Fruit fly (Drosophila melanogaster) whole organism, embryonic: ENCODE measurements around the gene CG33298.

Experiments
- Aef1 ChIP-seq: fragments of 200-800 bp; sonication (Bioruptor generic); IDR thresholded peaks from 3 replicates; pipeline ENCODE4 v1.3.6; 2022; ENCODE audit warnings: missing biosample characterization, missing genetic modification characterization
- CG1024 ChIP-seq: fragments of 200-800 bp; sonication (Bioruptor generic); IDR thresholded peaks from 2 replicates; pipeline ENCODE4 v1.3.6; 2022; ENCODE audit warnings: missing biosample characterization, missing genetic modification characterization
- CG10431 ChIP-seq: fragments of 200-800 bp; sonication (Bioruptor generic); optimal IDR thresholded peaks from 3 replicates; lab custom pipeline; 2018; ENCODE audit warnings: missing biosample characterization, mild to moderate bottlenecking, missing genetic modification characterization
- CG10543 ChIP-seq: fragments of 200-800 bp; sonication (Bioruptor generic); optimal IDR thresholded peaks from 3 replicates; lab custom pipeline; 2017; ENCODE audit warnings: missing biosample characterization, mild to moderate bottlenecking, missing genetic modification characterization, moderate library complexity
- CG10959 ChIP-seq: fragments of 200-800 bp; sonication (Bioruptor generic); IDR thresholded peaks from 2 replicates; pipeline ENCODE4 v1.3.6; 2022; ENCODE audit warnings: missing biosample characterization, missing genetic modification characterization
- CG11504 ChIP-seq: fragments of 200-800 bp; sonication (Bioruptor generic); optimal IDR thresholded peaks from 3 replicates; lab custom pipeline; 2019; ENCODE audit warnings: missing biosample characterization, mild to moderate bottlenecking, missing genetic modification characterization, moderate library complexity
- CG13123 ChIP-seq: fragments of 200-800 bp; sonication (Bioruptor generic); optimal IDR thresholded peaks from 2 replicates; lab custom pipeline; 2016; ENCODE audit warnings: missing biosample characterization, missing genetic modification characterization
- CG15479 ChIP-seq: fragments of 200-800 bp; sonication (Bioruptor generic); optimal IDR thresholded peaks from 3 replicates; lab custom pipeline; 2019; ENCODE audit warnings: missing biosample characterization, mild to moderate bottlenecking, missing genetic modification characterization, moderate library complexity
- CG17328 ChIP-seq: fragments of 200-800 bp; sonication (Bioruptor generic); IDR thresholded peaks from 2 replicates; pipeline ENCODE4 v1.3.6; 2022; ENCODE audit warnings: missing biosample characterization, missing genetic modification characterization
- CG17612 ChIP-seq: fragments of 200-800 bp; sonication (Bioruptor generic); IDR thresholded peaks from 2 replicates; pipeline ENCODE4 v1.3.6; 2022; ENCODE audit warnings: missing biosample characterization, missing genetic modification characterization
- CG2199 ChIP-seq: fragments of 200-800 bp; sonication (Bioruptor generic); IDR thresholded peaks from 3 replicates; pipeline ENCODE4 v1.3.6; 2022; ENCODE audit warnings: missing biosample characterization, missing genetic modification characterization
- CG2202 ChIP-seq: fragments of 200-800 bp; sonication (Bioruptor generic); optimal IDR thresholded peaks from 2 replicates; lab custom pipeline; 2018; ENCODE audit warnings: missing biosample characterization, mild to moderate bottlenecking, missing genetic modification characterization
- CG6765 ChIP-seq: fragments of 200-800 bp; sonication (Bioruptor generic); optimal IDR thresholded peaks from 3 replicates; lab custom pipeline; 2017; ENCODE audit warnings: missing biosample characterization, mild to moderate bottlenecking, missing genetic modification characterization
- CG6791 ChIP-seq: fragments of 200-800 bp; sonication (Bioruptor generic); IDR thresholded peaks from 3 replicates; pipeline ENCODE4 v1.3.6; 2022; ENCODE audit warnings: missing biosample characterization, missing genetic modification characterization; ENCODE audit not compliant: partially characterized antibody
- CG7271 ChIP-seq: fragments of 200-800 bp; sonication (Bioruptor generic); optimal IDR thresholded peaks from 2 replicates; lab custom pipeline; 2018; ENCODE audit warnings: missing biosample characterization, mild to moderate bottlenecking, missing genetic modification characterization, moderate library complexity
- CG7357 ChIP-seq: fragments of 200-800 bp; sonication (Bioruptor generic); IDR thresholded peaks from 3 replicates; pipeline ENCODE4 v1.3.6; 2022; ENCODE audit warnings: missing biosample characterization, missing genetic modification characterization
- D ChIP-seq, 2 experiments: fragments of 200-800 bp in 1 of 2; fragments of >200 bp in 1 of 2; sonication (Bioruptor generic) in 1 of 2; optimal IDR thresholded peaks; 2 replicates in 1 of 2; 3 replicates in 1 of 2; lab custom pipeline; 2017; ENCODE audit warnings: mild to moderate bottlenecking in 1 of 2, missing biosample characterization in 1 of 2, missing genetic modification characterization in 1 of 2, missing genetic modification reagents in 1 of 2
- Dfd ChIP-seq, 2 experiments: fragments of >200 bp; optimal IDR thresholded peaks; 2 replicates each; lab custom pipeline; 2017; ENCODE audit warnings: missing biosample characterization in 2 of 2, missing genetic modification characterization in 2 of 2
- Eip74EF ChIP-seq, 2 experiments: fragments of 200-800 bp in 1 of 2; fragments of >200 bp in 1 of 2; sonication (Bioruptor generic) in 1 of 2; optimal IDR thresholded peaks; 2 replicates each; lab custom pipeline; 2017 to 2019; ENCODE audit warnings: missing biosample characterization in 2 of 2, missing genetic modification characterization in 2 of 2, mild to moderate bottlenecking in 1 of 2, moderate library complexity in 1 of 2
- Kr ChIP-seq: fragments of 200-800 bp; sonication (Bioruptor generic); optimal IDR thresholded peaks from 2 replicates; lab custom pipeline; 2017; ENCODE audit warnings: missing biosample characterization, mild to moderate bottlenecking, missing genetic modification characterization
- Med ChIP-seq: fragments of 200-800 bp; sonication (Bioruptor generic); peaks from one replicate; lab custom pipeline; 2016; ENCODE audit warnings: missing biosample characterization, missing genetic modification characterization, mild to moderate bottlenecking, inconsistent platforms, moderate library complexity
- Poxn ChIP-seq: fragments of 200-800 bp; sonication (Bioruptor generic); IDR thresholded peaks from 2 replicates; pipeline ENCODE4 v1.3.6; 2022; ENCODE audit warnings: missing biosample characterization, missing genetic modification characterization
- Sin3A ChIP-seq: fragments of >200 bp; optimal IDR thresholded peaks from 2 replicates; lab custom pipeline; 2018
- Xrp1 ChIP-seq: fragments of 200-800 bp; sonication (Bioruptor generic); IDR thresholded peaks from 2 replicates; pipeline ENCODE4 v1.3.6; 2022; ENCODE audit warnings: missing biosample characterization, missing genetic modification characterization
- abd-A ChIP-seq: fragments of 200-800 bp; sonication (Bioruptor generic); optimal IDR thresholded peaks from 3 replicates; lab custom pipeline; 2019; ENCODE audit warnings: missing biosample characterization, mild to moderate bottlenecking, missing genetic modification characterization, moderate library complexity
- ac ChIP-seq: fragments of 200-800 bp; sonication (Bioruptor generic); optimal IDR thresholded peaks from 3 replicates; lab custom pipeline; 2017; ENCODE audit warnings: missing biosample characterization, mild to moderate bottlenecking, missing genetic modification characterization
- amos ChIP-seq: fragments of 200-800 bp; sonication (Bioruptor generic); IDR thresholded peaks from 2 replicates; pipeline ENCODE4 v1.3.6; 2022; ENCODE audit warnings: missing biosample characterization, missing genetic modification characterization; ENCODE audit not compliant: partially characterized antibody
- dysf ChIP-seq: fragments of 200-800 bp; sonication (Bioruptor generic); IDR thresholded peaks from 3 replicates; pipeline ENCODE4 v1.3.6; 2022; ENCODE audit warnings: missing biosample characterization, missing genetic modification characterization
- eve ChIP-seq, 2 experiments: fragments of >200 bp; optimal IDR thresholded peaks; 2 replicates each; lab custom pipeline; 2017; ENCODE audit warnings: missing biosample characterization in 2 of 2, missing genetic modification characterization in 2 of 2
- exex ChIP-seq: fragments of 200-800 bp; sonication (Bioruptor generic); optimal IDR thresholded peaks from 4 replicates; lab custom pipeline; 2018; ENCODE audit warnings: missing biosample characterization, mild to moderate bottlenecking, missing genetic modification characterization, moderate library complexity
- fd96Cb ChIP-seq: fragments of 200-800 bp; sonication (Bioruptor generic); optimal IDR thresholded peaks from 2 replicates; lab custom pipeline; 2018; ENCODE audit warnings: missing biosample characterization, mild to moderate bottlenecking, missing genetic modification characterization, moderate library complexity
- h ChIP-seq: fragments of >200 bp; optimal IDR thresholded peaks from 2 replicates; lab custom pipeline; 2017
- insv ChIP-seq, 2 experiments: fragments of 200-800 bp; sonication (Bioruptor generic); optimal IDR thresholded peaks; 3 replicates each; lab custom pipeline; 2016 to 2018; ENCODE audit warnings: missing biosample characterization in 2 of 2, missing genetic modification characterization in 2 of 2
- kni ChIP-seq: fragments of 200-800 bp; sonication (Bioruptor generic); optimal IDR thresholded peaks from 3 replicates; lab custom pipeline; 2017; ENCODE audit warnings: mild to moderate bottlenecking, missing biosample characterization, missing genetic modification reagents, missing genetic modification characterization
- mirr ChIP-seq: fragments of 200-800 bp; sonication (Bioruptor generic); optimal IDR thresholded peaks from 3 replicates; lab custom pipeline; 2018; ENCODE audit warnings: missing biosample characterization, mild to moderate bottlenecking, missing genetic modification characterization
- nerfin-1 ChIP-seq: fragments of 200-800 bp; sonication (Bioruptor generic); optimal IDR thresholded peaks from 3 replicates; lab custom pipeline; 2019; ENCODE audit warnings: missing biosample characterization, mild to moderate bottlenecking, missing genetic modification characterization, moderate library complexity
- nmo ChIP-seq: fragments of 200-800 bp; sonication (Bioruptor generic); optimal IDR thresholded peaks from 2 replicates; lab custom pipeline; 2018; ENCODE audit warnings: missing biosample characterization, mild to moderate bottlenecking, missing genetic modification characterization, moderate library complexity
- pnt ChIP-seq: fragments of 200-800 bp; sonication (Bioruptor generic); optimal IDR thresholded peaks from 3 replicates; lab custom pipeline; 2016; ENCODE audit warnings: missing biosample characterization, missing genetic modification characterization
- pros ChIP-seq: fragments of 200-800 bp; sonication (Bioruptor generic); optimal IDR thresholded peaks from 3 replicates; lab custom pipeline; 2019; ENCODE audit warnings: missing biosample characterization, mild to moderate bottlenecking, missing genetic modification characterization, moderate library complexity
- sens ChIP-seq: fragments of 200-800 bp; sonication (Bioruptor generic); peaks from one replicate; lab custom pipeline; 2016; ENCODE audit warnings: missing biosample characterization, missing genetic modification characterization
- tll ChIP-seq, 2 experiments: fragments of 200-800 bp in 1 of 2; fragments of >200 bp in 1 of 2; sonication (Bioruptor generic) in 1 of 2; optimal IDR thresholded peaks; 2 replicates each; lab custom pipeline; 2017 to 2019; ENCODE audit warnings: missing biosample characterization in 2 of 2, missing genetic modification characterization in 2 of 2, mild to moderate bottlenecking in 1 of 2, moderate library complexity in 1 of 2
- ttk ChIP-seq: fragments of 200-800 bp; sonication (Bioruptor generic); IDR thresholded peaks from 2 replicates; pipeline ENCODE4 v2.1.2; 2022; ENCODE audit warnings: missing biosample characterization, missing genetic modification characterization
- twi ChIP-seq: fragments of 200-800 bp; optimal IDR thresholded peaks from 2 replicates; lab custom pipeline; 2019; ENCODE audit warnings: missing biosample characterization, mild to moderate bottlenecking, missing genetic modification characterization, moderate library complexity
- zen ChIP-seq: fragments of 200-800 bp; sonication (Bioruptor generic); optimal IDR thresholded peaks from 3 replicates; lab custom pipeline; 2018; ENCODE audit warnings: missing biosample characterization, mild to moderate bottlenecking, missing genetic modification characterization, moderate library complexity

The CG33298 gene

dm6 chr2L:9454369-9455054, 40.8 kb upstream of the CG33298 start:
- TF ChIP-seq sens (GFP tag; lab: Kevin White, UChicago) (peak; percentile 68), tll (GFP tag; optimal IDR thresholded peaks at IDR 0.05; lab: Kevin White, UChicago) (peak in 1 of 2 experiments; percentile 85), CG6791 (GFP tag; lab: Robert Waterston, UW) (no peak), amos (GFP tag; lab: Robert Waterston, UW) (peak; percentile 25; the same call in 1 of the 2 replicates), Kr (peak; percentile 48), kni (no peak), twi (tag; lab: Kevin White, UChicago) (peak; percentile 98), CG10543 (no peak), ac (peak; percentile 61), pros (GFP tag; lab: Kevin White, UChicago) (peak; percentile 62), Med (peak; percentile 1), zen (peak; percentile 32), dysf (no peak), CG17328 (no peak), D (optimal IDR thresholded peaks at IDR 0.05; lab: Kevin White, UChicago) (peak; percentile 89), D (GFP tag; optimal IDR thresholded peaks at IDR 0.05; lab: Kevin White, UChicago) (no peak), insv (GFP tag; optimal IDR thresholded peaks at IDR 0.05; lab: Kevin White, UChicago) (peak in 1 of 2 experiments; percentile 76), CG15479 (peak; percentile 65), CG2199 (GFP tag; lab: Robert Waterston, UW) (peak; percentile 70; the same call in 1 of the 3 replicates), CG7271 (no peak), eve (GFP tag; optimal IDR thresholded peaks at IDR 0.05; lab: Kevin White, UChicago) (peak in 1 of 2 experiments; percentile 0)
- TF ChIP-seq, all 482 proteins: peak for 14

dm6 chr2L:9455157-9455556, 40.1 kb upstream of the CG33298 start:
- no peak for TF ChIP-seq Aef1 (GFP tag; lab: Robert Waterston, UW)
- TF ChIP-seq CG1024 (GFP tag; lab: Robert Waterston, UW) = no peak
- TF ChIP-seq nmo (GFP tag; lab: Kevin White, UChicago) = peak; percentile 23
- TF ChIP-seq h (lab: Kevin White, UChicago) = no peak
- no peak for TF ChIP-seq Xrp1
- TF ChIP-seq CG13123 = no peak
- TF ChIP-seq pnt (GFP tag; lab: Kevin White, UChicago) = no peak
- 0 out of 3 replicates have a peak, but pooled peaks have one; percentile 21 for TF ChIP-seq CG7357 (GFP tag; lab: Robert Waterston, UW)
- no peak for TF ChIP-seq Sin3A (lab: Kevin White, UChicago)
- peak; percentile 97 for TF ChIP-seq nerfin-1
- no peak for TF ChIP-seq Poxn
- no peak for TF ChIP-seq ttk (GFP tag; lab: Robert Waterston, UW)
- no peak for TF ChIP-seq exex (tag; lab: Kevin White, UChicago)
- no peak for TF ChIP-seq mirr (GFP tag; lab: Kevin White, UChicago)
- no peak for TF ChIP-seq CG2202 (tag; lab: Kevin White, UChicago)
- TF ChIP-seq Eip74EF (GFP tag; optimal IDR thresholded peaks at IDR 0.05; lab: Kevin White, UChicago) = no peak
- TF ChIP-seq sens (GFP tag; lab: Kevin White, UChicago) = peak; percentile 19
- peak; percentile 76 for TF ChIP-seq CG10431 (GFP tag; lab: Kevin White, UChicago)
- peak; percentile 5 for TF ChIP-seq D (optimal IDR thresholded peaks at IDR 0.05; lab: Kevin White, UChicago)
- no peak for TF ChIP-seq D (GFP tag; optimal IDR thresholded peaks at IDR 0.05; lab: Kevin White, UChicago)
- TF ChIP-seq CG17612 (GFP tag; lab: Robert Waterston, UW) = 0 out of 2 replicates have a peak, but pooled peaks have one; percentile 26
- no peak for TF ChIP-seq Dfd (GFP tag; optimal IDR thresholded peaks at IDR 0.05; lab: Kevin White, UChicago)
- TF ChIP-seq CG10959 (GFP tag; lab: Robert Waterston, UW) = no peak
- no peak for TF ChIP-seq CG11504 (tag; lab: Kevin White, UChicago)
- TF ChIP-seq CG6765 = no peak
- no peak for TF ChIP-seq abd-A (tag; lab: Kevin White, UChicago)
- TF ChIP-seq fd96Cb (tag; lab: Kevin White, UChicago) = no peak
- peak; percentile 67 for TF ChIP-seq pros (GFP tag; lab: Kevin White, UChicago)
